Worm (Caenorhabditis elegans): Measurements from ENCODE around the gene W09C2.10.

- TF ChIP-seq skn-1 (tag; optimal IDR thresholded peaks at IDR 0.05) (no peak), mab-9 (GFP tag; IDR thresholded peaks at IDR 0.05) (no peak), nhr-11 (tag; optimal IDR thresholded peaks at IDR 0.05) (no peak), fkh-10 (GFP tag; optimal IDR thresholded peaks at IDR 0.05) (no peak), pag-3 (tag; optimal IDR thresholded peaks at IDR 0.05; ENCODE audit: borderline replicate concordance, insufficient read depth) (no peak), fkh-8 (tag; optimal IDR thresholded peaks at IDR 0.05) (no peak), efl-3 (GFP tag; optimal IDR thresholded peaks at IDR 0.05) (no peak), unc-98 (GFP tag; IDR thresholded peaks at IDR 0.05) (no peak), ceh-90 (tag; optimal IDR thresholded peaks at IDR 0.05) (no peak), unc-62 (GFP tag; optimal IDR thresholded peaks at IDR 0.05) (no peak), lin-14 (GFP tag; optimal IDR thresholded peaks at IDR 0.05) (no peak), lin-13 (GFP tag; optimal IDR thresholded peaks at IDR 0.05) (no peak), C34B4.2 (tag; optimal IDR thresholded peaks at IDR 0.05) (no peak), sptf-1 (tag; optimal IDR thresholded peaks at IDR 0.05) (no peak)
Measured at ce11 chrIV:9614060-9614459, 10.8 kb downstream of the W09C2.10 start.

Measured in whole organism, L1 larva.